ENCODE assay signal across 2 fruit fly cellular contexts in the genomic region with DNA sequence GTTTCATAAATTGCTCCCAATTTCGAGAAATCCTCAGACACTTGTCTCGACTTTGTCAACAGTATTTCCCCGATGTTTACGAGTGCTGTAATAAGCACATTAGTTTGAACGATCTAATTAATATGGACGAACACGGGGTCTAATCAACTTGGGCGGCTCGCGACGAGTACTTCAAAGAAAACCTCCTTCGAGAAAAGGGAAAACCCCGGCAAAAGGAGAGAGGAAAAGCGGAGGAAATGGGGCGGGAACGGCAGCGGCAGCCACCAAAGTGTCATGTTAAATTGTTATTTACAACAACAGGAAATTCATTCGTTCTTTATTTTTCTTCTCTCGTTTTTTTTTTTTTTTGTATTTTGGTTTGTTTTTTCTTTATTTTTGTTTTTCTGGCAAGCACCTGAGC.
TF ChIP-seq lines count a peak whose summit lies in the region.

No protein-coding gene starts in this region.

- no peak for TF ChIP-seq CTCF in whole organism, embryonic (GFP tag; optimal IDR thresholded peaks at IDR 0.05; lab: Kevin White, UChicago)

TF ChIP-seq in whole organism, embryonic, 481 proteins besides CTCF, POLR2A, EP300 and RAD21:
- TF ChIP-seq CG11456 (GFP tag; IDR thresholded peaks at IDR 0.05; lab: Robert Waterston, UW) (no peak), psq (GFP tag; optimal IDR thresholded peaks at IDR 0.05; lab: Kevin White, UChicago) (no peak), sqz (GFP tag; optimal IDR thresholded peaks at IDR 0.05; lab: Kevin White, UChicago) (peak; percentile 28), caup (GFP tag; optimal IDR thresholded peaks at IDR 0.05; lab: Kevin White, UChicago; ENCODE audit: severe bottlenecking) (peak; percentile 39), CG10959 (GFP tag; IDR thresholded peaks at IDR 0.05; lab: Robert Waterston, UW) (no peak), CG6689 (GFP tag; IDR thresholded peaks at IDR 0.05; lab: Robert Waterston, UW) (no peak), odd (GFP tag; optimal IDR thresholded peaks at IDR 0.05; lab: Kevin White, UChicago) (no peak), cad (GFP tag; optimal IDR thresholded peaks at IDR 0.05; lab: Kevin White, UChicago) (no peak), CG42726 (GFP tag; IDR thresholded peaks at IDR 0.05; lab: Robert Waterston, UW; ENCODE audit: partially characterized antibody) (no peak), E2f2 (GFP tag; IDR thresholded peaks at IDR 0.05; lab: Robert Waterston, UW) (no peak), ara (GFP tag; IDR thresholded peaks at IDR 0.05; lab: Robert Waterston, UW) (peak; percentile 56; the same call in 1 of the 2 replicates)
TF ChIP-seq in whole organism, embryonic: peak in this region for 3.

TF ChIP-seq in whole organism, wandering third instar larva, 38 proteins besides CTCF, POLR2A, EP300 and RAD21:
- TF ChIP-seq Dfd (GFP tag; optimal IDR thresholded peaks at IDR 0.05; lab: Kevin White, UChicago) (no peak), Rel (GFP tag; optimal IDR thresholded peaks at IDR 0.05; lab: Kevin White, UChicago) (no peak), Rel (tag; optimal IDR thresholded peaks at IDR 0.05; lab: Kevin White, UChicago) (peak; percentile 81)
